Worm (Caenorhabditis elegans): ENCODE measurements around the gene prp-38.

ce11 chrV:10776528-10777055 is 29.2 kb downstream of the prp-38 start, which contains the start of gene D1054.5:
- TF ChIP-seq fax-1 (tag; optimal IDR thresholded peaks at IDR 0.05) (no peak), nhr-11 (tag; optimal IDR thresholded peaks at IDR 0.05) (no peak), ceh-45 (GFP tag; IDR thresholded peaks at IDR 0.05) (no peak), pha-2 (tag; optimal IDR thresholded peaks at IDR 0.05) (no peak), ceh-9 (tag; optimal IDR thresholded peaks at IDR 0.05) (no peak), nfya-1 (tag; optimal IDR thresholded peaks at IDR 0.05) (no peak), fkh-10 (GFP tag; optimal IDR thresholded peaks at IDR 0.05) (no peak), ceh-2 (tag; optimal IDR thresholded peaks at IDR 0.05) (no peak), C38D4.7 (GFP tag; optimal IDR thresholded peaks at IDR 0.05) (no peak), lim-6 (tag; optimal IDR thresholded peaks at IDR 0.05) (no peak)
